Worm (Caenorhabditis elegans) whole organism, L4/young adult: ENCODE data around the gene rol-8.

Experiments
- W03F9.2 ChIP-seq: fragments of 150-350 bp; optimal IDR thresholded peaks from 2 replicates; lab custom pipeline; 2014; ENCODE audit warnings: missing biosample characterization, missing genetic modification characterization
- dao-5 ChIP-seq: sonication (generic microtip); optimal IDR thresholded peaks from 2 replicates; lab custom pipeline; 2016; ENCODE audit warnings: missing genotype, missing genetic modification characterization, moderate library complexity, missing compliant biosample characterization
- him-1 ChIP-seq: sonication (generic microtip); optimal IDR thresholded peaks from 2 replicates; lab custom pipeline; 2016; ENCODE audit warnings: missing genotype, missing genetic modification reagents, missing genetic modification characterization, missing compliant biosample characterization

rol-8 gene

ce11 chrII:7534934-7535333, 9.0 kb upstream of the rol-8 start, which contains the start of gene ZK1290.13:
TSS of gene ZK1290.13 (plus strand) at chrII:7535006.
- TF ChIP-seq him-1 (tag; lab: Kevin White, UChicago), result no peak
- no peak for TF ChIP-seq W03F9.2 (tag; lab: Kevin White, UChicago)
- TF ChIP-seq dao-5 (tag; lab: Kevin White, UChicago), result no peak

DNA sequence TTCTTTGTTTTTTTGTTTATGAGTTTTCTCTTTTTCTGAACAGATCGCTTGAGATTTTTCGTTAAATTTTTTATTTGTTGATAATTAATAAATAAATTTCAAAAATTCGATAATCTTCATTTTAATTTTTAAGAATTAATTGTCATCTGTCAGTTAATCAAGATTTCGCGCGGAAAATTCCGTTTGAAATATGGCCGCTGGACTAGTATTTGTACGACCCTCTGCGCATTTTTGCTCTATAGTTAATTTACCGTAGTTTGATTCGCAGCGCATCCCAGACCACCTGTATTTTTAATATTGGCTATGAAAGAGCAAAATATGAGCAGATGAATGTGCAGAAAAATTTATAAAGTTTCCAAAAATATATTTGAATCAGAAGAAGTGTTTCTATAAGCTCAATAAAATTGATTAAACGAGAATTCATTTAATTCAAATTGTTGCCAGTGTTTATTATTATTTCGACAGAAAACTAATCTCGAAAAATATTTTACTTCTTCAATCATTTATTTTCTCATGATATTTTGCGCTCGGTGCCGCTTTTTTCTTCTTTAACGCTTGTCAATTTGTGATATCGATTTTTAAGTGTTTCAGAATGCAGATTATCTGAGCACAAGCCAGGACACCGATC, 6.2 kb upstream of the rol-8 start, which contains the start of gene nfi-1:
nfi-1 (plus strand) TSS at position 578 of the 628 bp plus-strand sequence.
- TF ChIP-seq dao-5 (tag; lab: Kevin White, UChicago) (no peak), W03F9.2 (tag; lab: Kevin White, UChicago) (no peak), him-1 (tag; lab: Kevin White, UChicago) (no peak)

ce11 chrII:7542952-7543351, 956 bp upstream of the rol-8 start:
- TF ChIP-seq him-1 (tag; lab: Kevin White, UChicago) (no peak), W03F9.2 (tag; lab: Kevin White, UChicago) (no peak), dao-5 (tag; lab: Kevin White, UChicago) (no peak)

DNA sequence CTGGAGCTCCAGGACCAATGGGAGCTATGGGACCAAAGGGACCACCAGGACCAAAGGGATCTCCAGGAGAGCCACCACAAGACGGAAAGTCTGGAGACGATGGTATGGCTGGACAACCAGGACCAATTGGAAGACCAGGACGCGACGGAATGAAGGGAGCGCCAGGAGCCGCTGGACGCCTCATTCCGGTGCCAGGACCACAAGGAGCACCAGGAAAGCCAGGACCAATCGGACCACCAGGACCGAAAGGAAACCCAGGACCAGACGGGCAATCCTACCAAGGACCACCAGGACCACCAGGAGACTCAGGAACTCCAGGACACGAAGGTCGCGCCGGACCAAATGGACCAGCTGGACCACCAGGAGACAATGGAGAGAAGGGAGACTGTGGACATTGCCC, 874 bp downstream of the rol-8 start:
- TF ChIP-seq him-1 (tag; lab: Kevin White, UChicago) (no peak), dao-5 (tag; lab: Kevin White, UChicago) (no peak), W03F9.2 (tag; lab: Kevin White, UChicago) (no peak)

DNA sequence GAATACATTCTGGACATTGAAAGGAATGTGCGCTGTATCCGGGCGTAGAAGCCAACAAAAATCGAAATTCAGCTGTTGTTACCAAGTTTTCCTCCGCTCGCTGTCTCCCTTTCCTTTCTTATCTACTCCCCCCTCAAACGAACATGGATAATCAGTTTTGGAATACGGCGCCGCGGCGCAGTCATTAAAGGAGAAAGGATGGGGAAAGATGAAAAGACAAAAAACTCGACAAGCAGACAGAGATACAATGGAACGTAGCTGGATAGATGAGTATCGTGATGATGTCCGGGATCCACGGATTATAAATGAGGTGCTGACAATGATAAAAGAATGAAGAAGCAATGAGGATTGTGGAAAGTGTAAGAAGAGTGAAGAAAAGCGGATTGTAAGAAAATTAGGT, 1.5 kb downstream of the rol-8 start:
- TF ChIP-seq W03F9.2 (tag; lab: Kevin White, UChicago), result no peak
- TF ChIP-seq him-1 (tag; lab: Kevin White, UChicago), result no peak
- no peak for TF ChIP-seq dao-5 (tag; lab: Kevin White, UChicago)

ce11 chrII:7547269-7547668, 3.4 kb downstream of the rol-8 start:
- no peak for TF ChIP-seq W03F9.2 (tag; lab: Kevin White, UChicago)
- TF ChIP-seq him-1 (tag; lab: Kevin White, UChicago), result no peak
- no peak for TF ChIP-seq dao-5 (tag; lab: Kevin White, UChicago)

DNA sequence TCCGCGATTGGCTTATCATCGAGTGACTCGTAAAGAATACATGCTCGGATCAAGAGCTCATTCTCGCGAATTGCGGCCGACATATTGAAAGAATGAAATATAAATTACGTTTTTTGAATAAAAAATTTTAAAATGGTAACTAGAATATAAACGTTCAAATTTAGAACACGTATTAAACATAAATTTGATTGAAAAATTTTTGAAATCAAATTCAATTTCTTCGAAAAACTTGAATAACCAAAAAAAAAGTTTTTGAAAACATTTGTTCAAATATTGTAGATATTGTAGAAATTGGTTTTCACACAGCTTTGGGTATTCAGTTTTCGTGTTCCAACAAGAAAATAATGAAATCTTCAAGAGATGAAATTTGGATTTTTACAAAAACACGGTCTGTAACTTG, 4.1 kb downstream of the rol-8 start, which contains the start of gene fbxa-224:
fbxa-224 (minus strand) TSS at position 101 of the 400 bp plus-strand sequence.
- no peak for TF ChIP-seq him-1 (tag; lab: Kevin White, UChicago)
- no peak for TF ChIP-seq W03F9.2 (tag; lab: Kevin White, UChicago)
- TF ChIP-seq dao-5 (tag; lab: Kevin White, UChicago), result no peak

DNA sequence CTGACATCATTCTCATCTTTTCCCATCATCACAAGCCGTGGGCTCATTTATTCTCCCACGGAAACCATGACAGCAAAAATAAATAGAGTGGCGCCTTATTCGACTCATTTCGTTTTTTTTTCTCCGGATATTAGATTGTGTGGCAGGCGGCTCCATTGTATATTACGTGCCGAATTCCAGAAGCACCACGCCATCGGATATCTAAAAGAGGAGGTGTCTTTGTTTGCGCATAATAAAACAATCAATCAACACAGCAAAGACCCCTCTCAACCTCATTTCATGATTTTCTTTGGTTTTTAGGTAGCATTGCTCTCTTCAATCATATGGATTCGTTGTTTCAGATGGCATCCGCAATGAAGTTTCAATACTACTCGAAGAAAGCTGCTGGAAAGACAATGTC, 5.1 kb downstream of the rol-8 start, which contains the start of gene tph-1:
tph-1 (plus strand) TSS at position 301 of the 400 bp plus-strand sequence.
- no peak for TF ChIP-seq him-1 (tag; lab: Kevin White, UChicago)
- no peak for TF ChIP-seq W03F9.2 (tag; lab: Kevin White, UChicago)
- no peak for TF ChIP-seq dao-5 (tag; lab: Kevin White, UChicago)

- TF ChIP-seq dao-5 (tag; lab: Kevin White, UChicago) (no peak), him-1 (tag; lab: Kevin White, UChicago) (no peak), W03F9.2 (tag; lab: Kevin White, UChicago) (no peak)
These were observed 9.9 kb downstream of the rol-8 start, which contains the start of gene ZK1290.10 for ce11 chrII:7553806-7554205. TSS of gene ZK1290.10 (minus strand) at chrII:7553906.

ce11 chrII:7554716-7555247, 10.9 kb downstream of the rol-8 start:
- TF ChIP-seq W03F9.2 (tag; lab: Kevin White, UChicago) (peak; percentile 11), him-1 (tag; lab: Kevin White, UChicago) (no peak)

DNA sequence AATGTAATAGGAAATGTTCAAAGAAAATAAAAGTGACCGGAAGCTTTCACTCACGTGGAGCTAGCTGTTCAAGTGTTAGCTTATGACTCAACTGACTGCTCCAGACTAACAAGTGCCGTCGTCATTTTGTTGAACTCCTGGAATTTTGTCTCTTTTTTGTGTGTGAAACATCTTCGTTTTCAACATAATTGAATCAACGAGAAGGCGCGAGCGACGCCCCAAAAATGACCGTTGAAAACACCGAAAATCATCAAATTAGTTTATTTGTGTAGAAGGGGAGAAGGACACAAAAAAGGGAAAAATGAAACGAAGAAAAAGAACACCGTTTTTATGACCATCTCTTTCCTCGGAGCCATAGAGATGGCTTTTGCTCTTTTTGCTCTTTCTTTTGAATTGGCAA, 11.5 kb downstream of the rol-8 start, which contains the start of gene ZK1290.14:
ZK1290.14 (minus strand) TSS at position 139 of the 400 bp plus-strand sequence.
- no peak for TF ChIP-seq dao-5 (tag; lab: Kevin White, UChicago)
- TF ChIP-seq W03F9.2 (tag; lab: Kevin White, UChicago), result no peak
- TF ChIP-seq him-1 (tag; lab: Kevin White, UChicago), result no peak

- TF ChIP-seq W03F9.2 (tag; lab: Kevin White, UChicago), result no peak
- no peak for TF ChIP-seq dao-5 (tag; lab: Kevin White, UChicago)
- no peak for TF ChIP-seq him-1 (tag; lab: Kevin White, UChicago)
These were observed 14.1 kb downstream of the rol-8 start for ce11 chrII:7557981-7558380.

DNA sequence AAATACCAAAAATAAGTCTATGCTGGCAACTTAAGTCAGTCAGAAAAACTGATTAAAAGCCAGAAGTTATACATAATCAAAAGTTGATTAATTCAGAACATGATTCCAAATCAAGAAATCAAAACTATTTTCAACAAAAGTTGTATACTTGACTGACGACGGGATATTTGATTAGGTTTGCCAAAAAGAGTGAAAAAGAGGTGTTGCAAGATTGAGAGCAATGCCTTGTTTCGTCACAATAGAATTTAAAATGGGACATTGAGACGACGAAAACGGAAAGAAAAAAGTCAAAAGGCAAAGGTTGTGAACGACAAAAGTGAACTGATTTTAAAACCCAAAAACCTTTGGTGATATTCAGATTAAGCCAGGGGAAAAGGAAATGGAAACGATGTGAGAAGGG, 15.0 kb downstream of the rol-8 start:
- TF ChIP-seq dao-5 (tag; lab: Kevin White, UChicago) (no peak), W03F9.2 (tag; lab: Kevin White, UChicago) (no peak), him-1 (tag; lab: Kevin White, UChicago) (no peak)
